Fruit fly (Drosophila melanogaster): ENCODE data around the gene Lamp1.

Gene Lamp1

dm6 chr2L:21573226-21573791, at the start of gene Lamp1:
Gene Lamp1 (plus strand): TSS chr2L:21573389.
- TF ChIP-seq Hr96 (GFP tag; optimal IDR thresholded peaks at IDR 0.05) (peak; percentile 3), bab1 (GFP tag; optimal IDR thresholded peaks at IDR 0.05) (peak; percentile 65), cic (GFP tag; optimal IDR thresholded peaks at IDR 0.05) (no peak), CG7045 (GFP tag; optimal IDR thresholded peaks at IDR 0.05) (no peak), CG7101 (tag; optimal IDR thresholded peaks at IDR 0.05) (peak; percentile 22)

- TF ChIP-seq ovo (GFP tag; optimal IDR thresholded peaks at IDR 0.05), result no peak
- no peak for TF ChIP-seq CG14711 (tag; optimal IDR thresholded peaks at IDR 0.05)
- TF ChIP-seq CG1620 (GFP tag; optimal IDR thresholded peaks at IDR 0.05), result no peak
- no peak for TF ChIP-seq tj (GFP tag; optimal IDR thresholded peaks at IDR 0.05)
- TF ChIP-seq kay (GFP tag; ENCODE audit: borderline replicate concordance), result peak; percentile 2
Measured at dm6 chr2L:21558218-21558617, 15.0 kb upstream of the Lamp1 start.

- no peak for TF ChIP-seq bab1 (GFP tag; optimal IDR thresholded peaks at IDR 0.05)
Measured at dm6 chr2L:21559633-21560032, 13.6 kb upstream of the Lamp1 start.

- TF ChIP-seq CG1620 (GFP tag; optimal IDR thresholded peaks at IDR 0.05) (no peak), Mnt (GFP tag; optimal IDR thresholded peaks at IDR 0.05) (no peak), CG33017 (tag; optimal IDR thresholded peaks at IDR 0.05) (no peak), CG11617 (GFP tag; optimal IDR thresholded peaks at IDR 0.05) (no peak), CG7045 (GFP tag; optimal IDR thresholded peaks at IDR 0.05) (no peak), cnc (optimal IDR thresholded peaks at IDR 0.05) (no peak), kay (GFP tag; ENCODE audit: borderline replicate concordance) (no peak), Clk (GFP tag; optimal IDR thresholded peaks at IDR 0.05) (no peak), Hr96 (GFP tag; optimal IDR thresholded peaks at IDR 0.05) (no peak), cic (GFP tag; optimal IDR thresholded peaks at IDR 0.05) (no peak), tj (GFP tag; optimal IDR thresholded peaks at IDR 0.05) (no peak), Crg-1 (GFP tag; optimal IDR thresholded peaks at IDR 0.05) (no peak)
Measured at dm6 chr2L:21589323-21589722, 16.1 kb downstream of the Lamp1 start, which contains the start of gene nompB. Gene nompB (minus strand): TSS chr2L:21589423.

dm6 chr2L:21617949-21618348, 44.8 kb downstream of the Lamp1 start:
- no peak for TF ChIP-seq CG33017 (tag; optimal IDR thresholded peaks at IDR 0.05)
- no peak for TF ChIP-seq kay (GFP tag; ENCODE audit: borderline replicate concordance)
- no peak for TF ChIP-seq cic (GFP tag; optimal IDR thresholded peaks at IDR 0.05)

- peak; percentile 14 for TF ChIP-seq ovo (GFP tag; optimal IDR thresholded peaks at IDR 0.05)
- no peak for TF ChIP-seq Hr96 (GFP tag; optimal IDR thresholded peaks at IDR 0.05)
- TF ChIP-seq cnc (optimal IDR thresholded peaks at IDR 0.05), result peak; percentile 20 to 24
- peak; percentile 4 for TF ChIP-seq CG5204 (GFP tag; optimal IDR thresholded peaks at IDR 0.05)
- TF ChIP-seq kay (GFP tag; ENCODE audit: borderline replicate concordance), result peak; percentile 87
Measured at dm6 chr2L:21618738-21619431, 45.7 kb downstream of the Lamp1 start.

- TF ChIP-seq Clk (GFP tag; optimal IDR thresholded peaks at IDR 0.05) (no peak), CG5204 (GFP tag; optimal IDR thresholded peaks at IDR 0.05) (no peak), Mnt (GFP tag; optimal IDR thresholded peaks at IDR 0.05) (no peak), bab1 (GFP tag; optimal IDR thresholded peaks at IDR 0.05) (no peak), Hr96 (GFP tag; optimal IDR thresholded peaks at IDR 0.05) (no peak), cic (GFP tag; optimal IDR thresholded peaks at IDR 0.05) (no peak)
Measured at dm6 chr2L:21620527-21620926, 47.3 kb downstream of the Lamp1 start.

dm6 chr2L:21622062-21622589, 48.9 kb downstream of the Lamp1 start:
- TF ChIP-seq CG7101 (tag; optimal IDR thresholded peaks at IDR 0.05), result no peak
- no peak for TF ChIP-seq Crg-1 (GFP tag; optimal IDR thresholded peaks at IDR 0.05)
- TF ChIP-seq pad (GFP tag; optimal IDR thresholded peaks at IDR 0.05), result no peak
- TF ChIP-seq CG14711 (tag; optimal IDR thresholded peaks at IDR 0.05), result no peak
- TF ChIP-seq CG11617 (GFP tag; optimal IDR thresholded peaks at IDR 0.05), result no peak
- no peak for TF ChIP-seq Clk (GFP tag; optimal IDR thresholded peaks at IDR 0.05)
- TF ChIP-seq cnc (optimal IDR thresholded peaks at IDR 0.05), result no peak
- TF ChIP-seq CG1620 (GFP tag; optimal IDR thresholded peaks at IDR 0.05), result no peak

All from whole organism, adult.